Fruit fly (Drosophila melanogaster) whole organism: ENCODE measurements around the gene pix.

ENCODE experiments used
- pan ChIP-seq: fragments of >200 bp; optimal IDR thresholded peaks from 2 replicates; lab custom pipeline; 2017
- psq ChIP-seq: fragments of >200 bp; optimal IDR thresholded peaks from 2 replicates; lab custom pipeline; 2017

DNA sequence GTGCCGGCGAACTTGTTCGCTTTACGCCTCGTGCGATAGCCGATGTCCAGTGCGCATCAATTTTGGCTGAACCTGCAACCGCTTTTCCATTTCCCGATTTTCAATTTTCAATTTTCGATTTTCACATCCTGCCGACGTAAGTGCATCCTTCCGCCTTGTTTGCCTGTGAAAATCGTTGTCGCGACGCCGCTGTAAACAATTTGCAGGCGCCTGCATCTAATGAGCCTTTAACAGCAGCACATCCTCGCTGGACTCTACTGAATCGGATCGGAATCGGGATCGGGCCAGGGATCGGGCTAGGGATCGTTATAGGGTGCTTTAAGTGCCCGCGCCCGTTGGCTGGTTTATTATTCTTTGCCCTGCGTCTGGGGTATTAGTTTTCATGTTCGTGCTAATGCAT lies 42.8 kb upstream of the pix start:
- no peak for TF ChIP-seq psq (lab: Kevin White, UChicago)
- TF ChIP-seq pan: no peak
